Fruit fly (Drosophila melanogaster) whole organism, embryonic: ENCODE measurements around the gene CG15894.
A peak's percentile ranks its signal among the peaks of the same experiment; 100 is the strongest.

Experiments used
- Ada2b ChIP-seq: fragments of 200-800 bp; sonication (Bioruptor generic); IDR thresholded peaks from 2 replicates; pipeline ENCODE4 v1.3.6; 2022; ENCODE audit warnings: missing biosample characterization, missing genetic modification characterization
- Adf1 ChIP-seq: fragments of 200-800 bp; sonication (Bioruptor generic); IDR thresholded peaks from 2 replicates; pipeline ENCODE4 v1.3.6; 2022; ENCODE audit warnings: missing biosample characterization, missing genetic modification characterization
- B-H2 ChIP-seq: fragments of 200-800 bp; sonication (Bioruptor generic); optimal IDR thresholded peaks from 2 replicates; lab custom pipeline; 2018; ENCODE audit warnings: missing biosample characterization, mild to moderate bottlenecking, missing genetic modification characterization
- Blimp-1 ChIP-seq: fragments of 200-800 bp; sonication (Bioruptor generic); optimal IDR thresholded peaks from 3 replicates; lab custom pipeline; 2018; ENCODE audit warnings: missing biosample characterization, missing genetic modification characterization, mild to moderate bottlenecking, moderate library complexity, missing genetic modification reagents
- CG10267 ChIP-seq: fragments of 200-800 bp; sonication (Bioruptor generic); optimal IDR thresholded peaks from 2 replicates; lab custom pipeline; 2018; ENCODE audit warnings: missing biosample characterization, mild to moderate bottlenecking, missing genetic modification characterization, moderate library complexity
- CG10274 ChIP-seq: fragments of 200-800 bp; sonication (Bioruptor generic); optimal IDR thresholded peaks from 3 replicates; lab custom pipeline; 2017; ENCODE audit warnings: missing biosample characterization, mild to moderate bottlenecking, missing genetic modification characterization
- CG11085 ChIP-seq: fragments of 200-800 bp; sonication (Bioruptor generic); IDR thresholded peaks from 2 replicates; pipeline ENCODE4 v1.3.6; 2022; ENCODE audit warnings: missing biosample characterization, missing genetic modification characterization
- CG12236 ChIP-seq: fragments of 200-800 bp; sonication (Bioruptor generic); optimal IDR thresholded peaks from 2 replicates; lab custom pipeline; 2016; ENCODE audit warnings: missing biosample characterization, missing genetic modification characterization
- CG12299 ChIP-seq: fragments of 200-800 bp; sonication (Bioruptor generic); optimal IDR thresholded peaks from 2 replicates; lab custom pipeline; 2018; ENCODE audit warnings: missing biosample characterization, mild to moderate bottlenecking, missing genetic modification characterization
- CG13123 ChIP-seq: fragments of 200-800 bp; sonication (Bioruptor generic); optimal IDR thresholded peaks from 2 replicates; lab custom pipeline; 2016; ENCODE audit warnings: missing biosample characterization, missing genetic modification characterization
- CG15479 ChIP-seq: fragments of 200-800 bp; sonication (Bioruptor generic); optimal IDR thresholded peaks from 3 replicates; lab custom pipeline; 2019; ENCODE audit warnings: missing biosample characterization, mild to moderate bottlenecking, missing genetic modification characterization, moderate library complexity
- CG15601 ChIP-seq: fragments of 200-800 bp; sonication (Bioruptor generic); optimal IDR thresholded peaks from 3 replicates; lab custom pipeline; 2019; ENCODE audit warnings: missing biosample characterization, mild to moderate bottlenecking, missing genetic modification characterization, moderate library complexity
- CG16813 ChIP-seq: fragments of 200-800 bp; sonication (Bioruptor generic); IDR thresholded peaks from 3 replicates; pipeline ENCODE4 v1.3.6; 2022; ENCODE audit warnings: missing biosample characterization, missing genetic modification characterization; ENCODE audit not compliant: partially characterized antibody
- CG16815 ChIP-seq: fragments of 200-800 bp; sonication (Bioruptor generic); optimal IDR thresholded peaks from 3 replicates; lab custom pipeline; 2017; ENCODE audit warnings: missing biosample characterization, mild to moderate bottlenecking, missing genetic modification characterization
- CG16863 ChIP-seq: fragments of 200-800 bp; sonication (Bioruptor generic); optimal IDR thresholded peaks from 3 replicates; lab custom pipeline; 2016; ENCODE audit warnings: missing biosample characterization, missing genetic modification characterization
- CG17829 ChIP-seq: fragments of 200-800 bp; optimal IDR thresholded peaks from 2 replicates; lab custom pipeline; 2019; ENCODE audit warnings: missing biosample characterization, mild to moderate bottlenecking, missing genetic modification characterization, moderate library complexity
- CG2875 ChIP-seq: fragments of 200-800 bp; sonication (Bioruptor generic); optimal IDR thresholded peaks from 2 replicates; lab custom pipeline; 2017; ENCODE audit warnings: missing biosample characterization, mild to moderate bottlenecking, missing genetic modification characterization, missing genetic modification reagents
- CG2889 ChIP-seq: fragments of 200-800 bp; sonication (Bioruptor generic); IDR thresholded peaks from 3 replicates; pipeline ENCODE4 v1.3.6; 2022; ENCODE audit warnings: missing biosample characterization, missing genetic modification characterization
- CG30020 ChIP-seq: fragments of 200-800 bp; optimal IDR thresholded peaks from 2 replicates; lab custom pipeline; 2019; ENCODE audit warnings: missing biosample characterization, mild to moderate bottlenecking, missing genetic modification characterization, moderate library complexity
- CG32767 ChIP-seq: fragments of 200-800 bp; sonication (Bioruptor generic); IDR thresholded peaks from 2 replicates; pipeline ENCODE4 v1.3.6; 2022; ENCODE audit warnings: missing biosample characterization, missing genetic modification characterization
- CG6254 ChIP-seq: fragments of 200-800 bp; sonication (Bioruptor generic); optimal IDR thresholded peaks from 3 replicates; lab custom pipeline; 2017; ENCODE audit warnings: mild to moderate bottlenecking, missing biosample characterization, missing genetic modification reagents, missing genetic modification characterization
- CG8388 ChIP-seq: fragments of 200-800 bp; sonication (Bioruptor generic); optimal IDR thresholded peaks from 2 replicates; lab custom pipeline; 2019; ENCODE audit warnings: missing biosample characterization, mild to moderate bottlenecking, missing genetic modification characterization, moderate library complexity
- CG8765 ChIP-seq: fragments of 200-800 bp; sonication (Bioruptor generic); IDR thresholded peaks from 2 replicates; pipeline ENCODE4 v1.3.6; 2022; ENCODE audit warnings: missing biosample characterization, missing genetic modification characterization
- CHES-1-like ChIP-seq: fragments of 200-800 bp; sonication (Bioruptor generic); optimal IDR thresholded peaks from 2 replicates; lab custom pipeline; 2016; ENCODE audit warnings: missing biosample characterization, missing genetic modification characterization
- Dip2 ChIP-seq: fragments of 200-800 bp; sonication (Bioruptor generic); IDR thresholded peaks from 2 replicates; pipeline ENCODE4 v1.3.6; 2022; ENCODE audit warnings: missing biosample characterization, missing genetic modification characterization
- Fer2 ChIP-seq: fragments of 200-800 bp; sonication (Bioruptor generic); optimal IDR thresholded peaks from 2 replicates; lab custom pipeline; 2018; ENCODE audit warnings: missing biosample characterization, mild to moderate bottlenecking, missing genetic modification characterization, moderate library complexity
- Hmx ChIP-seq: fragments of 200-800 bp; sonication (Bioruptor generic); optimal IDR thresholded peaks from 2 replicates; lab custom pipeline; 2016; ENCODE audit warnings: missing biosample characterization, missing genetic modification characterization
- Hr3 ChIP-seq: fragments of 200-800 bp; sonication (Bioruptor generic); optimal IDR thresholded peaks from 3 replicates; lab custom pipeline; 2016; ENCODE audit warnings: missing biosample characterization, missing genetic modification characterization
- Lim3 ChIP-seq: fragments of 200-800 bp; sonication (Bioruptor generic); IDR thresholded peaks from 2 replicates; pipeline ENCODE4 v1.3.6; 2022; ENCODE audit warnings: missing biosample characterization, missing genetic modification characterization
- NC2β ChIP-seq: fragments of 200-800 bp; sonication (Bioruptor generic); optimal IDR thresholded peaks from 2 replicates; lab custom pipeline; 2016; ENCODE audit warnings: missing biosample characterization, missing genetic modification characterization
- Sox100B ChIP-seq: fragments of 200-800 bp; sonication (Bioruptor generic); optimal IDR thresholded peaks from 3 replicates; lab custom pipeline; 2018; ENCODE audit warnings: missing biosample characterization, mild to moderate bottlenecking, missing genetic modification characterization
- Sox102F ChIP-seq: fragments of 200-800 bp; sonication (Bioruptor generic); optimal IDR thresholded peaks from 2 replicates; lab custom pipeline; 2018; ENCODE audit warnings: missing biosample characterization, mild to moderate bottlenecking, missing genetic modification characterization, moderate library complexity
- Spps ChIP-seq: fragments of 200-800 bp; sonication (Bioruptor generic); optimal IDR thresholded peaks from 2 replicates; lab custom pipeline; 2018; ENCODE audit warnings: missing biosample characterization, mild to moderate bottlenecking, missing genetic modification characterization
- ab ChIP-seq: fragments of 200-800 bp; sonication (Bioruptor generic); optimal IDR thresholded peaks from 2 replicates; lab custom pipeline; 2016; ENCODE audit warnings: missing biosample characterization, missing genetic modification characterization
- amos ChIP-seq: fragments of 200-800 bp; sonication (Bioruptor generic); IDR thresholded peaks from 2 replicates; pipeline ENCODE4 v1.3.6; 2022; ENCODE audit warnings: missing biosample characterization, missing genetic modification characterization; ENCODE audit not compliant: partially characterized antibody
- az2 ChIP-seq: fragments of 200-800 bp; sonication (Bioruptor generic); optimal IDR thresholded peaks from 3 replicates; lab custom pipeline; 2016; ENCODE audit warnings: missing biosample characterization, missing genetic modification characterization
- br ChIP-seq: fragments of >200 bp; optimal IDR thresholded peaks from 2 replicates; lab custom pipeline; 2017
- cwo ChIP-seq: fragments of 200-800 bp; sonication (Bioruptor generic); optimal IDR thresholded peaks from 3 replicates; lab custom pipeline; 2017; ENCODE audit warnings: missing biosample characterization, missing genetic modification characterization, mild to moderate bottlenecking, moderate library complexity, missing genetic modification reagents
- knrl ChIP-seq: fragments of 200-800 bp; sonication (Bioruptor generic); IDR thresholded peaks from 3 replicates; pipeline ENCODE4 v1.3.6; 2022; ENCODE audit warnings: missing biosample characterization, missing genetic modification characterization; ENCODE audit not compliant: partially characterized antibody
- mam ChIP-seq: fragments of 200-800 bp; sonication (Bioruptor generic); optimal IDR thresholded peaks from 3 replicates; lab custom pipeline; 2016; ENCODE audit warnings: missing biosample characterization, missing genetic modification characterization
- nerfin-1 ChIP-seq: fragments of 200-800 bp; sonication (Bioruptor generic); optimal IDR thresholded peaks from 3 replicates; lab custom pipeline; 2019; ENCODE audit warnings: missing biosample characterization, mild to moderate bottlenecking, missing genetic modification characterization, moderate library complexity
- pita ChIP-seq: fragments of 200-800 bp; sonication (Bioruptor generic); optimal IDR thresholded peaks from 2 replicates; lab custom pipeline; 2017; ENCODE audit warnings: missing biosample characterization, mild to moderate bottlenecking, missing genetic modification characterization
- row ChIP-seq: fragments of 200-800 bp; sonication (Bioruptor generic); IDR thresholded peaks from 3 replicates; pipeline ENCODE4 v1.3.6; 2022; ENCODE audit warnings: missing biosample characterization, missing genetic modification characterization
- salm ChIP-seq: fragments of 200-800 bp; sonication (Bioruptor generic); optimal IDR thresholded peaks from 2 replicates; lab custom pipeline; 2018; ENCODE audit warnings: missing biosample characterization, mild to moderate bottlenecking, missing genetic modification characterization
- schlank ChIP-seq: fragments of 200-800 bp; sonication (Bioruptor generic); optimal IDR thresholded peaks from 2 replicates; lab custom pipeline; 2018; ENCODE audit warnings: missing biosample characterization, mild to moderate bottlenecking, missing genetic modification characterization
- sens-2 ChIP-seq: fragments of 200-800 bp; sonication (Bioruptor generic); IDR thresholded peaks from 2 replicates; pipeline ENCODE4 v1.3.6; 2022; ENCODE audit warnings: missing biosample characterization, missing genetic modification characterization
- sim ChIP-seq: fragments of 200-800 bp; sonication (Bioruptor generic); IDR thresholded peaks from 2 replicates; pipeline ENCODE4 v1.3.6; 2022; ENCODE audit warnings: missing biosample characterization, missing genetic modification characterization
- so ChIP-seq: fragments of 200-800 bp; sonication (Bioruptor generic); IDR thresholded peaks from 3 replicates; pipeline ENCODE4 v1.3.6; 2022; ENCODE audit warnings: missing biosample characterization, missing genetic modification characterization
- sqz ChIP-seq: fragments of 200-800 bp; sonication (Bioruptor generic); optimal IDR thresholded peaks from 3 replicates; lab custom pipeline; 2018; ENCODE audit warnings: missing biosample characterization, mild to moderate bottlenecking, missing genetic modification characterization
- tna ChIP-seq: fragments of 200-800 bp; sonication (Bioruptor generic); IDR thresholded peaks from 2 replicates; pipeline ENCODE4 v1.3.6; 2022; ENCODE audit warnings: missing biosample characterization, missing genetic modification characterization; ENCODE audit not compliant: partially characterized antibody
- trem ChIP-seq: fragments of 200-800 bp; optimal IDR thresholded peaks from 3 replicates; lab custom pipeline; 2019; ENCODE audit warnings: missing biosample characterization, mild to moderate bottlenecking, missing genetic modification characterization, moderate library complexity
- zen2 ChIP-seq: fragments of 200-800 bp; sonication (Bioruptor generic); IDR thresholded peaks from 3 replicates; pipeline ENCODE4 v1.3.6; 2022; ENCODE audit warnings: missing biosample characterization, missing genetic modification characterization; ENCODE audit not compliant: partially characterized antibody

CG15894 gene

dm6 chrX:6376748-6377147 is 67.7 kb downstream of the CG15894 start:
- TF ChIP-seq row (GFP tag; lab: Robert Waterston, UW) (peak; percentile 61), CG6254 (no peak), Ada2b (GFP tag; lab: Robert Waterston, UW) (no peak), Sox100B (GFP tag; lab: Kevin White, UChicago) (no peak), sim (no peak), sens-2 (no peak), zen2 (GFP tag; lab: Robert Waterston, UW) (no peak), CG10274 (GFP tag; lab: Kevin White, UChicago) (no peak), CG8388 (GFP tag; lab: Kevin White, UChicago) (no peak), CG2875 (no peak), br (lab: Kevin White, UChicago) (no peak), CG16813 (GFP tag; lab: Robert Waterston, UW) (no peak), az2 (GFP tag; lab: Kevin White, UChicago) (no peak), Adf1 (GFP tag; lab: Robert Waterston, UW) (no peak), B-H2 (no peak), cwo (GFP tag; lab: Kevin White, UChicago) (no peak), Sox102F (peak; percentile 23), CG12299 (tag; lab: Kevin White, UChicago) (no peak), mam (GFP tag; lab: Kevin White, UChicago) (peak; percentile 27), Lim3 (GFP tag; lab: Robert Waterston, UW) (no peak), NC2β (GFP tag; lab: Kevin White, UChicago) (no peak), CG17829 (tag; lab: Kevin White, UChicago) (no peak), CG30020 (tag; lab: Kevin White, UChicago) (no peak), ab (GFP tag; lab: Kevin White, UChicago) (no peak), knrl (GFP tag; lab: Robert Waterston, UW) (no peak), Hmx (no peak), so (no peak), CG10267 (tag; lab: Kevin White, UChicago) (no peak), tna (GFP tag; lab: Robert Waterston, UW) (no peak), Blimp-1 (peak; percentile 11), CG13123 (GFP tag; lab: Kevin White, UChicago) (no peak), salm (tag; lab: Kevin White, UChicago) (no peak), CG8765 (GFP tag; lab: Robert Waterston, UW) (no peak), Spps (tag; lab: Kevin White, UChicago) (no peak), nerfin-1 (tag; lab: Kevin White, UChicago) (no peak), CG11085 (GFP tag; lab: Robert Waterston, UW) (no peak), CG16863 (GFP tag; lab: Kevin White, UChicago) (no peak), Fer2 (tag; lab: Kevin White, UChicago) (no peak), trem (no peak), amos (GFP tag; lab: Robert Waterston, UW) (no peak), CG15601 (no peak), CG16815 (no peak), Dip2 (GFP tag; lab: Robert Waterston, UW) (no peak), CG15479 (no peak), schlank (tag; lab: Kevin White, UChicago) (no peak), CG32767 (GFP tag; lab: Robert Waterston, UW) (no peak), CHES-1-like (GFP tag; lab: Kevin White, UChicago) (no peak), CG2889 (GFP tag; lab: Robert Waterston, UW) (no peak), sqz (GFP tag; lab: Kevin White, UChicago) (no peak), CG12236 (GFP tag; lab: Kevin White, UChicago) (no peak), pita (GFP tag; lab: Kevin White, UChicago) (no peak), Hr3 (no peak)
